Fruit fly (Drosophila melanogaster) whole organism, embryonic: ENCODE measurements around the gene CG11842.
A peak's percentile ranks its signal among the peaks of the same experiment; 100 is the strongest.

Source experiments
- Asciz ChIP-seq: fragments of 200-800 bp; sonication (Bioruptor generic); optimal IDR thresholded peaks from 2 replicates; lab custom pipeline; 2017; ENCODE audit warnings: missing biosample characterization, mild to moderate bottlenecking, missing genetic modification characterization, missing genetic modification reagents
- Atf3 ChIP-seq: fragments of 200-800 bp; sonication (Bioruptor generic); optimal IDR thresholded peaks from 3 replicates; lab custom pipeline; 2016; ENCODE audit warnings: missing biosample characterization, missing genetic modification characterization
- CG10274 ChIP-seq: fragments of 200-800 bp; sonication (Bioruptor generic); optimal IDR thresholded peaks from 3 replicates; lab custom pipeline; 2017; ENCODE audit warnings: missing biosample characterization, mild to moderate bottlenecking, missing genetic modification characterization
- CG11247 ChIP-seq: fragments of 200-800 bp; sonication (Bioruptor generic); IDR thresholded peaks from 2 replicates; pipeline ENCODE4 v1.3.6; 2022; ENCODE audit warnings: missing biosample characterization, missing genetic modification characterization
- CG11723 ChIP-seq: fragments of 200-800 bp; sonication (Bioruptor generic); optimal IDR thresholded peaks from 2 replicates; lab custom pipeline; 2017; ENCODE audit warnings: missing biosample characterization, mild to moderate bottlenecking, missing genetic modification characterization
- CG13624 ChIP-seq: fragments of 200-800 bp; sonication (Bioruptor generic); optimal IDR thresholded peaks from 2 replicates; lab custom pipeline; 2016; ENCODE audit warnings: missing biosample characterization, missing genetic modification characterization
- CG15269 ChIP-seq: fragments of 200-800 bp; sonication (Bioruptor generic); optimal IDR thresholded peaks from 2 replicates; lab custom pipeline; 2018; ENCODE audit warnings: missing biosample characterization, mild to moderate bottlenecking, missing genetic modification characterization, moderate library complexity
- CG17568 ChIP-seq: fragments of 200-800 bp; sonication (Bioruptor generic); optimal IDR thresholded peaks from 2 replicates; lab custom pipeline; 2018; ENCODE audit warnings: missing biosample characterization, mild to moderate bottlenecking, missing genetic modification characterization, moderate library complexity
- CG18619 ChIP-seq: fragments of 200-800 bp; sonication (Bioruptor generic); optimal IDR thresholded peaks from 3 replicates; lab custom pipeline; 2017; ENCODE audit warnings: missing biosample characterization, mild to moderate bottlenecking, missing genetic modification characterization
- CG18764 ChIP-seq: fragments of 200-800 bp; sonication (Bioruptor generic); optimal IDR thresholded peaks from 3 replicates; lab custom pipeline; 2016; ENCODE audit warnings: missing biosample characterization, missing genetic modification characterization
- CG2875 ChIP-seq: fragments of 200-800 bp; sonication (Bioruptor generic); optimal IDR thresholded peaks from 2 replicates; lab custom pipeline; 2017; ENCODE audit warnings: missing biosample characterization, mild to moderate bottlenecking, missing genetic modification characterization, missing genetic modification reagents
- CG31224 ChIP-seq: fragments of 200-800 bp; sonication (Bioruptor generic); IDR thresholded peaks from 2 replicates; pipeline ENCODE4 v1.3.6; 2022; ENCODE audit warnings: missing biosample characterization, missing genetic modification characterization
- CG31441 ChIP-seq: fragments of 200-800 bp; sonication (Bioruptor generic); IDR thresholded peaks from 2 replicates; pipeline ENCODE4 v1.3.6; 2022; ENCODE audit warnings: missing biosample characterization, missing genetic modification characterization
- CG33213 ChIP-seq: fragments of 200-800 bp; sonication (Bioruptor generic); optimal IDR thresholded peaks from 3 replicates; lab custom pipeline; 2016; ENCODE audit warnings: missing biosample characterization, missing genetic modification characterization
- CG3847 ChIP-seq: fragments of 200-800 bp; sonication (Bioruptor generic); IDR thresholded peaks from 2 replicates; pipeline ENCODE4 v1.3.6; 2022; ENCODE audit warnings: missing biosample characterization, missing genetic modification characterization
- CG43689 ChIP-seq: fragments of 200-800 bp; sonication (Bioruptor generic); IDR thresholded peaks from 2 replicates; pipeline ENCODE4 v1.3.6; 2022; ENCODE audit warnings: missing biosample characterization, missing genetic modification characterization
- CG9437 ChIP-seq: fragments of 200-800 bp; sonication (Bioruptor generic); optimal IDR thresholded peaks from 2 replicates; lab custom pipeline; 2018; ENCODE audit warnings: missing biosample characterization, mild to moderate bottlenecking, missing genetic modification characterization
- Camta ChIP-seq: fragments of 200-800 bp; sonication (Bioruptor generic); optimal IDR thresholded peaks from 2 replicates; lab custom pipeline; 2016; ENCODE audit warnings: missing biosample characterization, missing genetic modification characterization
- Dbx ChIP-seq: fragments of 200-800 bp; sonication (Bioruptor generic); IDR thresholded peaks from 3 replicates; pipeline ENCODE4 v1.3.6; 2022; ENCODE audit warnings: missing biosample characterization, missing genetic modification characterization
- Fer2 ChIP-seq: fragments of 200-800 bp; sonication (Bioruptor generic); optimal IDR thresholded peaks from 2 replicates; lab custom pipeline; 2018; ENCODE audit warnings: missing biosample characterization, mild to moderate bottlenecking, missing genetic modification characterization, moderate library complexity
- HmgD ChIP-seq: fragments of 200-800 bp; sonication (Bioruptor generic); optimal IDR thresholded peaks from 3 replicates; lab custom pipeline; 2016; ENCODE audit warnings: missing biosample characterization, missing genetic modification characterization
- HmgZ ChIP-seq: fragments of 200-800 bp; sonication (Bioruptor generic); optimal IDR thresholded peaks from 2 replicates; lab custom pipeline; 2018; ENCODE audit warnings: missing biosample characterization, mild to moderate bottlenecking, missing genetic modification characterization
- Hmx ChIP-seq: fragments of 200-800 bp; sonication (Bioruptor generic); optimal IDR thresholded peaks from 2 replicates; lab custom pipeline; 2016; ENCODE audit warnings: missing biosample characterization, missing genetic modification characterization
- Oaz ChIP-seq: fragments of 200-800 bp; sonication (Bioruptor generic); IDR thresholded peaks from 2 replicates; pipeline ENCODE4 v1.3.6; 2022; ENCODE audit warnings: missing biosample characterization, missing genetic modification characterization
- Sry-β ChIP-seq: fragments of 200-800 bp; sonication (Bioruptor generic); optimal IDR thresholded peaks from 2 replicates; lab custom pipeline; 2018; ENCODE audit warnings: missing biosample characterization, mild to moderate bottlenecking, missing genetic modification characterization, moderate library complexity
- Sry-δ ChIP-seq: fragments of 200-800 bp; sonication (Bioruptor generic); optimal IDR thresholded peaks from 2 replicates; lab custom pipeline; 2016; ENCODE audit warnings: missing biosample characterization, missing genetic modification characterization
- Taf1 ChIP-seq: fragments of 200-800 bp; sonication (Bioruptor generic); IDR thresholded peaks from 2 replicates; pipeline ENCODE4 v1.3.6; 2022; ENCODE audit warnings: missing biosample characterization, missing genetic modification characterization
- Vsx1 ChIP-seq: fragments of 200-800 bp; sonication (Bioruptor generic); optimal IDR thresholded peaks from 2 replicates; lab custom pipeline; 2017; ENCODE audit warnings: missing biosample characterization, mild to moderate bottlenecking, missing genetic modification characterization, missing genetic modification reagents
- Xrp1 ChIP-seq: fragments of 200-800 bp; sonication (Bioruptor generic); IDR thresholded peaks from 2 replicates; pipeline ENCODE4 v1.3.6; 2022; ENCODE audit warnings: missing biosample characterization, missing genetic modification characterization
- YL-1 ChIP-seq: fragments of 200-800 bp; sonication (Bioruptor generic); optimal IDR thresholded peaks from 3 replicates; lab custom pipeline; 2017; ENCODE audit warnings: missing biosample characterization, mild to moderate bottlenecking, missing genetic modification characterization
- dmrt11E ChIP-seq: fragments of 200-800 bp; sonication (Bioruptor generic); optimal IDR thresholded peaks from 3 replicates; lab custom pipeline; 2018; ENCODE audit warnings: missing biosample characterization, mild to moderate bottlenecking, missing genetic modification characterization, moderate library complexity
- fd96Cb ChIP-seq: fragments of 200-800 bp; sonication (Bioruptor generic); optimal IDR thresholded peaks from 2 replicates; lab custom pipeline; 2018; ENCODE audit warnings: missing biosample characterization, mild to moderate bottlenecking, missing genetic modification characterization, moderate library complexity
- gem ChIP-seq: fragments of 200-800 bp; sonication (Bioruptor generic); optimal IDR thresholded peaks from 2 replicates; lab custom pipeline; 2019; ENCODE audit warnings: missing biosample characterization, mild to moderate bottlenecking, missing genetic modification characterization, moderate library complexity
- ham ChIP-seq: fragments of 200-800 bp; sonication (Bioruptor generic); IDR thresholded peaks from 2 replicates; pipeline ENCODE4 v1.3.6; 2022; ENCODE audit warnings: missing biosample characterization, missing genetic modification characterization
- hbn ChIP-seq: fragments of 200-800 bp; sonication (Bioruptor generic); IDR thresholded peaks from 2 replicates; pipeline ENCODE4 v1.3.6; 2022; ENCODE audit warnings: missing biosample characterization, missing genetic modification characterization; ENCODE audit not compliant: partially characterized antibody
- jumu ChIP-seq: fragments of 200-800 bp; sonication (Bioruptor generic); optimal IDR thresholded peaks from 3 replicates; lab custom pipeline; 2016; ENCODE audit warnings: missing biosample characterization, missing genetic modification characterization
- kni ChIP-seq: fragments of 200-800 bp; sonication (Bioruptor generic); optimal IDR thresholded peaks from 3 replicates; lab custom pipeline; 2017; ENCODE audit warnings: mild to moderate bottlenecking, missing biosample characterization, missing genetic modification reagents, missing genetic modification characterization
- nom ChIP-seq: fragments of 200-800 bp; sonication (Bioruptor generic); optimal IDR thresholded peaks from 2 replicates; lab custom pipeline; 2017; ENCODE audit warnings: missing biosample characterization, missing genetic modification characterization, mild to moderate bottlenecking, moderate library complexity, missing genetic modification reagents
- onecut ChIP-seq: fragments of 200-800 bp; sonication (Bioruptor generic); IDR thresholded peaks from 2 replicates; pipeline ENCODE4 v1.3.6; 2022; ENCODE audit warnings: missing biosample characterization, missing genetic modification characterization
- p53 ChIP-seq: fragments of 200-800 bp; sonication (Bioruptor generic); optimal IDR thresholded peaks from 2 replicates; lab custom pipeline; 2016; ENCODE audit warnings: missing biosample characterization, missing genetic modification characterization
- repo ChIP-seq: fragments of 200-800 bp; sonication (Bioruptor generic); optimal IDR thresholded peaks from 2 replicates; lab custom pipeline; 2016; ENCODE audit warnings: missing biosample characterization, missing genetic modification characterization
- run ChIP-seq: fragments of 200-800 bp; sonication (Bioruptor generic); optimal IDR thresholded peaks from 3 replicates; lab custom pipeline; 2018; ENCODE audit warnings: missing biosample characterization, mild to moderate bottlenecking, missing genetic modification characterization
- schlank ChIP-seq: fragments of 200-800 bp; sonication (Bioruptor generic); optimal IDR thresholded peaks from 2 replicates; lab custom pipeline; 2018; ENCODE audit warnings: missing biosample characterization, mild to moderate bottlenecking, missing genetic modification characterization
- sisA ChIP-seq: fragments of 200-800 bp; sonication (Bioruptor generic); IDR thresholded peaks from 2 replicates; pipeline ENCODE4 v1.3.6; 2022; ENCODE audit warnings: missing biosample characterization, missing genetic modification characterization
- slou ChIP-seq: fragments of 200-800 bp; sonication (Bioruptor generic); optimal IDR thresholded peaks from 3 replicates; lab custom pipeline; 2016; ENCODE audit warnings: missing biosample characterization, missing genetic modification characterization
- tx ChIP-seq: fragments of 200-800 bp; sonication (Bioruptor generic); optimal IDR thresholded peaks from 2 replicates; lab custom pipeline; 2016; ENCODE audit warnings: missing biosample characterization, missing genetic modification characterization
- vnd ChIP-seq: fragments of 200-800 bp; sonication (Bioruptor generic); IDR thresholded peaks from 3 replicates; pipeline ENCODE4 v1.3.6; 2022; ENCODE audit warnings: missing biosample characterization, missing genetic modification characterization; ENCODE audit not compliant: partially characterized antibody
- vvl ChIP-seq: fragments of 200-800 bp; sonication (Bioruptor generic); IDR thresholded peaks from 2 replicates; pipeline ENCODE4 v1.3.6; 2022; ENCODE audit warnings: missing biosample characterization, missing genetic modification characterization
- zen2 ChIP-seq: fragments of 200-800 bp; sonication (Bioruptor generic); IDR thresholded peaks from 3 replicates; pipeline ENCODE4 v1.3.6; 2022; ENCODE audit warnings: missing biosample characterization, missing genetic modification characterization; ENCODE audit not compliant: partially characterized antibody

CG11842 gene

DNA sequence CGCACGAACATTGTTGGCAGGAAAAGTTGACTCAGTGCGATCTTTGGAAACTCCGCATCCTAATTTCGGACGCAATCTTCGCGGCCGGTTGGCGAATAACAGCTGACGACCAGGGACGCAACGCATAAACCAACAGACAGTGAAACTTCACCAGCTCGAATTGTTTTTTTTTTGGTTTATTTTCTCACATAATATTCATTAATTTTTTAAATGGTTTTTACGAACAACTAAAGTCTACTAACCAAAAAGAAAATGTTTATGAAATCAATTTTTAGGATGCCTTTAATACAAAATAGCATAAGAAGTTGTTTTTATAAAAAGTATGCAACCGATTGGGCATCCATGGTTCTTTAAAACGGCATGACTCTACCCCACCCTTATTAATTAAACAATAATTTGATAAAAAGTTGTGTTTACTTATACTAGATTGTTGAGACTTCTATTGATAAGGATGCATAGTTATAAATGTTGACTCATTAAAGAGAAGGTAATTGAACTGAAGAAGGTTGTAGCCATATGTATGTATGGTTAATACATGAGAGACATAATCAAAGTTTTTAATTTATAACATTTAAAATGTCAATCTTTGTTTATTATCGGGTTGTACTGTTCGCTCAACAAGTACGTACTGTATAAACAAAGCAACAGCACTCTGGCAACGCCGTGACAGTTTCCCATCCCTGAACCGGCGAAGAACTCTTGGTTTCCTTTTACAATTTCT lies 18.4 kb upstream of the CG11842 start, which contains the start of the genes beta4GalNAcTB and Cpsf100 (continued):
- TF ChIP-seq CG18619 (GFP tag; lab: Kevin White, UChicago) (peak; percentile 77), HmgZ (peak; percentile 6), CG43689 (GFP tag; lab: Robert Waterston, UW) (no peak), run (tag; lab: Kevin White, UChicago) (no peak), Asciz (GFP tag; lab: Kevin White, UChicago) (peak; percentile 46), slou (GFP tag; lab: Kevin White, UChicago) (peak; percentile 60), CG31224 (GFP tag; lab: Robert Waterston, UW) (peak; percentile 27; the same call in 1 of the 2 replicates), Fer2 (tag; lab: Kevin White, UChicago) (peak; percentile 31), tx (peak; percentile 25), Atf3 (GFP tag; lab: Kevin White, UChicago) (peak; percentile 10), CG10274 (GFP tag; lab: Kevin White, UChicago) (peak; percentile 47), Xrp1 (GFP tag; lab: Robert Waterston, UW) (peak; percentile 49), p53 (GFP tag; lab: Kevin White, UChicago) (no peak), CG15269 (tag; lab: Kevin White, UChicago) (peak; percentile 70), Sry-δ (peak; percentile 8), zen2 (GFP tag; lab: Robert Waterston, UW) (no peak), hbn (no peak), schlank (tag; lab: Kevin White, UChicago) (no peak), repo (no peak), Hmx (GFP tag; lab: Kevin White, UChicago) (peak; percentile 46), YL-1 (GFP tag; lab: Kevin White, UChicago) (no peak), Vsx1 (GFP tag; lab: Kevin White, UChicago) (no peak), jumu (peak; percentile 51), CG11723 (GFP tag; lab: Kevin White, UChicago) (no peak), CG9437 (peak; percentile 86), vnd (no peak), ham (GFP tag; lab: Robert Waterston, UW) (no peak), Dbx (GFP tag; lab: Robert Waterston, UW) (peak; percentile 34), kni (GFP tag; lab: Kevin White, UChicago) (no peak), CG3847 (GFP tag; lab: Robert Waterston, UW) (peak; percentile 49), CG17568 (GFP tag; lab: Kevin White, UChicago) (no peak), CG13624 (peak; percentile 41), Taf1 (GFP tag; lab: Robert Waterston, UW) (0 out of 2 replicates have a peak, but pooled peaks have one; percentile 7), vvl (peak; percentile 57; the same call in 1 of the 2 replicates), dmrt11E (tag; lab: Kevin White, UChicago) (peak; percentile 72), nom (GFP tag; lab: Kevin White, UChicago) (no peak), sisA (GFP tag; lab: Robert Waterston, UW) (peak; percentile 69), fd96Cb (tag; lab: Kevin White, UChicago) (peak; percentile 51), CG18764 (GFP tag; lab: Kevin White, UChicago) (peak; percentile 49), CG33213 (GFP tag; lab: Kevin White, UChicago) (no peak), onecut (0 out of 2 replicates have a peak, but pooled peaks have one; percentile 6), Camta (GFP tag; lab: Kevin White, UChicago) (peak; percentile 66), CG11247 (GFP tag; lab: Robert Waterston, UW) (peak; percentile 61), Oaz (no peak; the same call in 1 of the 2 replicates), CG31441 (peak; percentile 74), HmgD (no peak), CG2875 (peak; percentile 28), gem (tag; lab: Kevin White, UChicago) (peak; percentile 80), Sry-β (GFP tag; lab: Kevin White, UChicago) (no peak)
